Worm (Caenorhabditis elegans): ENCODE data around the gene acdh-13.

Gene acdh-13

DNA sequence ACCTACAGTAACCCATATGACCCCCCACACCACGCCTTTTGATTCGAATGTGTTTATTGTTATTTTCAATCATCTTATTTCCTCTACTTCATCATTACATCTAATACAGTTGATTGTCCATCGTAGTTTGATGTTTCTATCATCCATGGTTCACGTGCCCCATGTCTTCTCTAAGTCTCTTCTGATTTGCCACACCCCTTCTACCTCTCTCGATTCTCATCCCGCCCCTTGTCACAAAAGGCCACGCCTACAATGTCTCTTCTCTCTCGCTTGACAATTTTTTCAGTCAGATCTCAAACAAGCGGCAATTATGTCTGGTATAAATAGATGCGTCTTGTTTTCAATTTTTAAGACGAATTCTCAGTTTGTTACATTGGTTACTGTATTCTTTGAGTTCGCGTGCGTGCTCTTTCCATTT, 36.4 kb upstream of the acdh-13 start (continued):
- TF ChIP-seq efl-1 (GFP tag; optimal IDR thresholded peaks at IDR 0.05) (no peak), hmg-1.2 (GFP tag; IDR thresholded peaks at IDR 0.05) (peak; percentile 40; the same call in 1 of the 2 replicates), rpc-1 (optimal IDR thresholded peaks at IDR 0.05) (no peak), rpc-1 (tag; optimal IDR thresholded peaks at IDR 0.05) (no peak), dpff-1 (tag; optimal IDR thresholded peaks at IDR 0.05) (no peak), hsf-1 (GFP tag; IDR thresholded peaks at IDR 0.05) (no peak), F22D6.2 (tag; optimal IDR thresholded peaks at IDR 0.05) (peak; percentile 58), bed-2 (GFP tag; IDR thresholded peaks at IDR 0.05) (no peak), ztf-26 (tag; optimal IDR thresholded peaks at IDR 0.05) (peak; percentile 10), lin-35 (GFP tag; optimal IDR thresholded peaks at IDR 0.05) (no peak), C17E4.6 (GFP tag; IDR thresholded peaks at IDR 0.05) (no peak), fkh-3 (tag; optimal IDR thresholded peaks at IDR 0.05) (no peak), pha-4 (tag; optimal IDR thresholded peaks at IDR 0.05) (no peak), nfyb-1 (GFP tag; IDR thresholded peaks at IDR 0.05) (no peak), snpc-3.4 (tag; optimal IDR thresholded peaks at IDR 0.05) (no peak), F10E7.11 (tag; optimal IDR thresholded peaks at IDR 0.05) (no peak), egrh-3 (GFP tag; IDR thresholded peaks at IDR 0.05) (no peak), sptf-2 (GFP tag; optimal IDR thresholded peaks at IDR 0.05) (no peak), ekl-4 (GFP tag; IDR thresholded peaks at IDR 0.05) (no peak), cebp-2 (GFP tag; IDR thresholded peaks at IDR 0.05) (no peak), B0035.1 (tag; optimal IDR thresholded peaks at IDR 0.05) (no peak), dox-1 (GFP tag; IDR thresholded peaks at IDR 0.05) (0 out of 2 replicates have a peak, but pooled peaks have one; percentile 17), lin-40 (tag; optimal IDR thresholded peaks at IDR 0.05) (peak; percentile 39), nhr-80 (tag; optimal IDR thresholded peaks at IDR 0.05) (peak; percentile 71), mxl-1 (tag; optimal IDR thresholded peaks at IDR 0.05) (no peak), ceh-58 (GFP tag; IDR thresholded peaks at IDR 0.05) (no peak), nhr-120 (GFP tag; IDR thresholded peaks at IDR 0.05) (no peak), hmg-20 (GFP tag; IDR thresholded peaks at IDR 0.05) (no peak), sea-2 (GFP tag; IDR thresholded peaks at IDR 0.05) (no peak), lin-54 (GFP tag; optimal IDR thresholded peaks at IDR 0.05) (no peak), attf-3 (GFP tag; conservative IDR thresholded peaks at IDR 0.05) (no peak), attf-5 (GFP tag; optimal IDR thresholded peaks at IDR 0.05) (no peak), madf-3 (GFP tag; IDR thresholded peaks at IDR 0.05) (no peak)

- TF ChIP-seq ekl-4 (GFP tag; IDR thresholded peaks at IDR 0.05), result no peak
- peak; percentile 54 for TF ChIP-seq nhr-80 (tag; optimal IDR thresholded peaks at IDR 0.05)
- no peak for TF ChIP-seq snpc-4 (GFP tag; optimal IDR thresholded peaks at IDR 0.05)
- no peak for TF ChIP-seq snpc-4 (tag; optimal IDR thresholded peaks at IDR 0.05)
- no peak for TF ChIP-seq F52B5.7 (tag; optimal IDR thresholded peaks at IDR 0.05)
Measured at ce11 chrIV:8534189-8534588, 35.6 kb upstream of the acdh-13 start.

DNA sequence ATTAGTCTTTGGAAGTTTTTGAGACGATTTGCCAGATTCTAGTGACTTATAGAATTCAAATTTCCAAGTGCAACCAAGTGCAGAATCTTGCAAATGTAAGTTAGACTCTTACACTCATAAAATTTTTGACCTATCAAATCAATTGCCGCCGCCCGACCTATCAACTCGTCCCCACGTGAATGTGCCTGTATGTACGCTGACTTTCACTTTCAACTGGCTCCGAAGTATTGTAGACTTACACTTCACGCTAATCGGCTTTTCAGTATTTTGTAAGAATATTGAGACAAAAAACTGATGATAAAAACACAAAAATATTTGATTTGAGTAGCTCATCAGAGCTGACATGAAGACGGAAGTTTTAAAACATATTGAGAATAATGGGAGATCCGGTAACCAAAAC, 34.2 kb upstream of the acdh-13 start:
- no peak for TF ChIP-seq mxl-1 (tag; optimal IDR thresholded peaks at IDR 0.05)
- peak; percentile 13 for TF ChIP-seq tbp1 (GFP tag; optimal IDR thresholded peaks at IDR 0.05)
- TF ChIP-seq ceh-27 (GFP tag; optimal IDR thresholded peaks at IDR 0.05), result no peak
- no peak for TF ChIP-seq ztf-3 (GFP tag; optimal IDR thresholded peaks at IDR 0.05)
- TF ChIP-seq hsf-1 (GFP tag; IDR thresholded peaks at IDR 0.05), result no peak
- no peak for TF ChIP-seq ceh-58 (GFP tag; IDR thresholded peaks at IDR 0.05)
- no peak for TF ChIP-seq K11D2.4 (GFP tag; IDR thresholded peaks at IDR 0.05)
- peak; percentile 62 for TF ChIP-seq nhr-80 (tag; optimal IDR thresholded peaks at IDR 0.05)
- TF ChIP-seq nfyb-1 (GFP tag; IDR thresholded peaks at IDR 0.05), result 0 out of 2 replicates have a peak, but pooled peaks have one; percentile 14
- TF ChIP-seq aptf-3 (GFP tag; IDR thresholded peaks at IDR 0.05), result no peak
- TF ChIP-seq dpl-1 (GFP tag; optimal IDR thresholded peaks at IDR 0.05), result no peak
- no peak for TF ChIP-seq nfya-2 (GFP tag; IDR thresholded peaks at IDR 0.05)

Data from whole organism, young adult.